Fruit fly (Drosophila melanogaster) whole organism, pupa: Measurements from ENCODE around the gene CG15480.

ENCODE experiments used
- CG10348 ChIP-seq: fragments of 200-800 bp; sonication (Bioruptor generic); IDR thresholded peaks from 2 replicates; pipeline ENCODE4 v1.3.6; 2022; ENCODE audit warnings: missing biosample characterization, missing genetic modification characterization
- CG12605 ChIP-seq: fragments of 200-800 bp; sonication (Bioruptor generic); IDR thresholded peaks from 2 replicates; pipeline ENCODE4 v1.3.6; 2022; ENCODE audit warnings: missing biosample characterization, missing genetic modification characterization
- CG13204 ChIP-seq: fragments of 200-800 bp; sonication (Bioruptor generic); optimal IDR thresholded peaks from 2 replicates; lab custom pipeline; 2018; ENCODE audit warnings: missing biosample characterization, mild to moderate bottlenecking, missing genetic modification characterization, moderate library complexity
- CG14655 ChIP-seq: fragments of 200-800 bp; sonication (Bioruptor generic); optimal IDR thresholded peaks from 3 replicates; lab custom pipeline; 2017; ENCODE audit warnings: mild to moderate bottlenecking, missing biosample characterization, missing genetic modification reagents, missing genetic modification characterization
- CG15710 ChIP-seq: fragments of 200-800 bp; sonication (Bioruptor generic); optimal IDR thresholded peaks from 2 replicates; lab custom pipeline; 2018; ENCODE audit warnings: missing biosample characterization, mild to moderate bottlenecking, missing genetic modification characterization, moderate library complexity
- CG17806 ChIP-seq: fragments of 200-800 bp; sonication (Bioruptor generic); optimal IDR thresholded peaks from 2 replicates; lab custom pipeline; 2018; ENCODE audit warnings: missing biosample characterization, mild to moderate bottlenecking, missing genetic modification characterization, moderate library complexity
- CG32121 ChIP-seq: fragments of 200-800 bp; sonication (Bioruptor generic); IDR thresholded peaks from 2 replicates; pipeline ENCODE4 v1.3.6; 2022; ENCODE audit warnings: missing biosample characterization, missing genetic modification characterization
- CG34367 ChIP-seq: fragments of 200-800 bp; sonication (Bioruptor generic); optimal IDR thresholded peaks from 2 replicates; lab custom pipeline; 2018; ENCODE audit warnings: missing biosample characterization, mild to moderate bottlenecking, missing genetic modification characterization
- CG4496 ChIP-seq: fragments of 200-800 bp; sonication (Bioruptor generic); IDR thresholded peaks from 3 replicates; pipeline ENCODE4 v1.3.6; 2022; ENCODE audit warnings: missing biosample characterization, missing genetic modification characterization
- CG8159 ChIP-seq: fragments of 200-800 bp; sonication (Bioruptor generic); optimal IDR thresholded peaks from 3 replicates; lab custom pipeline; 2018; ENCODE audit warnings: missing biosample characterization, mild to moderate bottlenecking, missing genetic modification characterization, moderate library complexity
- CG8301 ChIP-seq: fragments of 200-800 bp; sonication (Bioruptor generic); optimal IDR thresholded peaks from 2 replicates; lab custom pipeline; 2018; ENCODE audit warnings: missing biosample characterization, mild to moderate bottlenecking, missing genetic modification characterization
- CG9948 ChIP-seq: fragments of 200-800 bp; sonication (Bioruptor generic); optimal IDR thresholded peaks from 2 replicates; lab custom pipeline; 2018; ENCODE audit warnings: missing biosample characterization, mild to moderate bottlenecking, missing genetic modification characterization, moderate library complexity
- D1 ChIP-seq: fragments of 200-800 bp; sonication (Bioruptor generic); optimal IDR thresholded peaks from 2 replicates; lab custom pipeline; 2018; ENCODE audit warnings: missing biosample characterization, mild to moderate bottlenecking, missing genetic modification characterization, moderate library complexity
- EcR ChIP-seq: fragments of 200-800 bp; sonication (Bioruptor generic); optimal IDR thresholded peaks from 3 replicates; lab custom pipeline; 2019; ENCODE audit warnings: missing biosample characterization, missing genetic modification characterization, mild to moderate bottlenecking, moderate library complexity, missing genetic modification reagents
- Ets98B ChIP-seq: fragments of 200-800 bp; sonication (Bioruptor generic); IDR thresholded peaks from 2 replicates; pipeline ENCODE4 v1.3.6; 2022; ENCODE audit warnings: missing biosample characterization, missing genetic modification characterization
- Pif1A ChIP-seq: fragments of 200-800 bp; sonication (Bioruptor generic); optimal IDR thresholded peaks from 3 replicates; lab custom pipeline; 2016; ENCODE audit warnings: missing biosample characterization, missing genetic modification characterization
- Pif1B ChIP-seq: fragments of 200-800 bp; sonication (Bioruptor generic); optimal IDR thresholded peaks from 3 replicates; lab custom pipeline; 2016; ENCODE audit warnings: missing biosample characterization, missing genetic modification characterization
- Snoo ChIP-seq: fragments of 200-800 bp; sonication (Bioruptor generic); optimal IDR thresholded peaks from 3 replicates; lab custom pipeline; 2017; ENCODE audit warnings: missing biosample characterization, mild to moderate bottlenecking, missing genetic modification characterization, inconsistent platforms
- fd96Ca ChIP-seq: fragments of 200-800 bp; sonication (Bioruptor generic); IDR thresholded peaks from 3 replicates; pipeline ENCODE4 v1.3.6; 2022; ENCODE audit warnings: missing biosample characterization, missing genetic modification characterization
- gl ChIP-seq: fragments of 200-800 bp; sonication (Bioruptor generic); optimal IDR thresholded peaks from 2 replicates; lab custom pipeline; 2018; ENCODE audit warnings: missing biosample characterization, mild to moderate bottlenecking, missing genetic modification characterization
- rn ChIP-seq: fragments of 200-800 bp; sonication (Bioruptor generic); IDR thresholded peaks from 2 replicates; pipeline ENCODE4 v1.3.6; 2022; ENCODE audit warnings: missing biosample characterization, missing genetic modification characterization

CG15480 gene

DNA sequence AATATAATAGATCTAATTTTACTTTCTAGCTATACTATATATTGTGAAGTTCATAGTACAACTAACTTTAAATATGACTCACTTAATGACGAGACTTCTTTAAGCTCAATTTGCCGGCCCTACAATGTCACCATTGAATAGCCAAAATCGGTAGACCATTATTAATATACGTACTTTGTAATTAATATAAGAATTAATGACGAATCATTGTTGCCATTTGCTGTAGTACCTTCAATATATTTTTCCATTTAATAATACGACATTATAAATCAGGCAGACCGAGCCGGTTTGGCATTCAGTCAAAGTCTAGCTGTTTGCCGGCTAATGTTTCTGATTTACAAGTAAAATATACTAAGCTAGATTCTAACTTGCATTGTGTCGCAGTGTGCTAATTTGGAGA is 14.6 kb upstream of the CG15480 start, which contains the start of gene Jhbp13:
Gene Jhbp13, plus strand, starts transcription at position 301 of the 400 bp plus-strand sequence.
- TF ChIP-seq CG13204 (GFP tag; lab: Kevin White, UChicago) = no peak

DNA sequence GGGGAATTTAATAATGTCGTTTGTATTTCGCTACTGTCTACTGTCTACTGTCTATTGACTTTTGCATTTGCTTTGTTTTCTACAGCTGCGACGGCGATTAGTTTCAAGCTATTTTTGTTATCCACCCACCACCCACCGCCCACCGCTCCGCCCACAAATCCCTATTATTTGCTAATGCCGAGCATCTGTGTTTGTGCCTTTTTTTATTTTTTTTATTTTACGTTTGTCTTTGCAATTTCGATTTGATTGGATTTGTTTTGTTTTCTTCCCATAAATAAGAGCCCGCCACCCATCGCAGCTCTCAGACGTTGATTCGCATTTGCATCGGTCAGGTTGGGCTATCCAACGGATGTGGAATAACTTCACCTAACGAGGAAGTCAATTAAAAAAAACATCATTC is 11.1 kb upstream of the CG15480 start, which contains the start of gene Jhbp14:
Gene Jhbp14, plus strand, starts transcription at position 301 of the 400 bp plus-strand sequence.
- TF ChIP-seq Pif1B (GFP tag; lab: Kevin White, UChicago) (no peak), CG4496 (GFP tag; lab: Robert Waterston, UW) (no peak), CG8301 (no peak), Pif1A (GFP tag; lab: Kevin White, UChicago) (no peak), fd96Ca (no peak), gl (no peak), CG10348 (GFP tag; lab: Robert Waterston, UW) (no peak), CG32121 (GFP tag; lab: Robert Waterston, UW) (no peak), D1 (tag; lab: Kevin White, UChicago) (no peak), EcR (no peak), Ets98B (GFP tag; lab: Robert Waterston, UW) (no peak), CG34367 (tag; lab: Kevin White, UChicago) (no peak), CG12605 (no peak), CG14655 (GFP tag; lab: Kevin White, UChicago) (no peak), CG17806 (no peak), Snoo (no peak), CG15710 (tag; lab: Kevin White, UChicago) (no peak), CG13204 (GFP tag; lab: Kevin White, UChicago) (no peak)

DNA sequence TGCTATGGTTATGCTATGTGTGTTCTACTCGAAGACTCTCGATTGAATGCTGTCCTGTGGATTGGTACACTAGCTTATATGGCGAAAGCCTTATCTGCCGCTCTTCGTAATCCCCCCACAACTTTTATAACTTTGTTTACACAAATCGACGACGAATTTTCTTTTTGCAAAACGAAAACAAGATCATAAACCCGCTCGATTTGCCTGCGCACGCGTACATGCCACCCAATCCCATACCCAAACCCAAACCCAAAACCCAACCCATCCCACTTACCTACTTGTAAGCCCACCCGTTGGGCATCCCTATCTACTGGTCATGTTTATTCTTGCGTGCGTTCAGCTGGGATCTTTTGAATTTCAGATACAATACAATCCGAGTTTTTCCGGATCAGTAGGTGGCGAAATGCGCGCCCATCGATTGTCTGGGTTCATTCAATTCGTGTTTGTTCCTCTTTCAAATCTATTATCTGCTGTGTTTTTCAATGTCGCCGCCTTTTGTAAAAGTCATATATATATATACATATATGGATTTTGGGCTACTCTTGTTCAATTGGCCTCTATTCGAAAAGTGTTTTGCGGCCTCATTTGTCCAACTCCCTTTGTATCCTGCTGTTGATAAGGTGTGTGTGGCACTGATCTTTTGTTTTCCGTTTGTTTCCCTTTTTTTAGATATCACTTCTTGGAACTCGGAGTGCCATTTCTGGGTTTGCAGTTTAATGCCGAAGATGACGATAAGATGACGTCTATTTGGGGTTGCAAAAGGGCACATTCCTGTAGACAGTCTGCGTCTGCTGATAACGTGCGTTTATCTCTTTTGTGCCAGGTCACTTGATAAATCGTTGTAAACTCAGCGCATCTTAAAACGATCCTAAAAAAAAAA is 9.8 kb upstream of the CG15480 start, which contains the start of gene Mabi:
Gene Mabi, minus strand, starts transcription at position 51 of the 880 bp plus-strand sequence.
- TF ChIP-seq fd96Ca (no peak), CG17806 (no peak), CG32121 (GFP tag; lab: Robert Waterston, UW) (no peak), rn (GFP tag; lab: Robert Waterston, UW) (no peak), CG12605 (no peak), CG14655 (GFP tag; lab: Kevin White, UChicago) (no peak), gl (no peak), CG34367 (tag; lab: Kevin White, UChicago) (no peak)

DNA sequence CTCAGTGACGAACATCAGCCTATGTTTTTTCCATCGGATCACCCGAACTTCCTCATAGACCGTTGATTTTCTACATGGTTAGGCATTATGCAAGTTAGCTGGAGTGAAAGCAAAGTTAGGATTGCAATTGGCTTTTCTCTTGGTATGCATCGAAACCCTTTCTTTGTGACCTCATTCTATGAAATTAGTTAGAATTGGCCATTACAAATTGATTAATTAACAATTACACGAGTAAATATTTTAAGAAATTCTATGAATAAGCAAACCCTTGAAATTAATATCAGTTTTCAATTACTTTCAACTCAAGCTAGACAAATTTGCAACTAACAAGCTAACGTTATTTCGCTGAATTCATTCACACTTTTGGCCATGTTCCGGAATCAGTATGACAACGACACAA is 6.7 kb upstream of the CG15480 start, which contains the start of gene Prosalpha6T:
Gene Prosalpha6T, plus strand, starts transcription at position 301 of the 400 bp plus-strand sequence.
- TF ChIP-seq CG17806 (no peak), D1 (tag; lab: Kevin White, UChicago) (no peak), CG12605 (no peak), CG8159 (tag; lab: Kevin White, UChicago) (no peak), CG8301 (no peak), CG14655 (GFP tag; lab: Kevin White, UChicago) (no peak), Ets98B (GFP tag; lab: Robert Waterston, UW) (no peak), CG9948 (tag; lab: Kevin White, UChicago) (no peak), Pif1B (GFP tag; lab: Kevin White, UChicago) (no peak), CG15710 (tag; lab: Kevin White, UChicago) (no peak), CG34367 (tag; lab: Kevin White, UChicago) (no peak)

DNA sequence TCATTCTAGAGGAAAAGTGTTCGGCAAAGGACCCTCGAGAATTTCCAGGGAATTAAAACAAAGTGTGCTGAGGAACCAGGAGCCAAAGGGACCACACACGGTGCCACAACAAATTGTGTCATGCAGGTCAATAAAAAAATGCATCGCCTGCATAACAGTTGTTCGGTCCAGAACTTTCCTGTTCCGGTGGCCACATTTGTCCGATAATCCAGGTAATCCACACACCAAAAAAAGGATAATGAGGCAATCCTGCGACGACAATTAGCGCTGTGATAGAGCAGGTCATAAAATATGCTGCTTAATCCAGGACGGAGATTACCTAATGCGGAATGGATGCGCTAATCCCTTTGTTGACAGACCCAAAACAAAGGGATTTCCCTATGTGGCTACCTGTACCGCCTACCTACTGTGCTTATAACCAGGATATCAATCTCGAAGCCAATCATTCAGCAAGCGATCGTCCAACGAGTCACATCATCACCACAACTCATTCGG is 4.4 kb upstream of the CG15480 start, which contains the start of gene CG16815:
Gene CG16815, plus strand, starts transcription at position 445 of the 495 bp plus-strand sequence.
- TF ChIP-seq CG12605 = no peak
- TF ChIP-seq Pif1A (GFP tag; lab: Kevin White, UChicago) = no peak
- TF ChIP-seq Ets98B (GFP tag; lab: Robert Waterston, UW) = no peak
- no peak for TF ChIP-seq CG8159 (tag; lab: Kevin White, UChicago)
- TF ChIP-seq D1 (tag; lab: Kevin White, UChicago) = no peak
- TF ChIP-seq CG4496 (GFP tag; lab: Robert Waterston, UW) = no peak
- TF ChIP-seq CG17806 = no peak
- TF ChIP-seq gl = no peak
- no peak for TF ChIP-seq Snoo
- TF ChIP-seq CG32121 (GFP tag; lab: Robert Waterston, UW) = no peak
- TF ChIP-seq CG10348 (GFP tag; lab: Robert Waterston, UW) = no peak
- no peak for TF ChIP-seq CG13204 (GFP tag; lab: Kevin White, UChicago)
- no peak for TF ChIP-seq CG8301
- TF ChIP-seq Pif1B (GFP tag; lab: Kevin White, UChicago) = no peak
- no peak for TF ChIP-seq EcR
- no peak for TF ChIP-seq CG9948 (tag; lab: Kevin White, UChicago)
- no peak for TF ChIP-seq rn (GFP tag; lab: Robert Waterston, UW)

DNA sequence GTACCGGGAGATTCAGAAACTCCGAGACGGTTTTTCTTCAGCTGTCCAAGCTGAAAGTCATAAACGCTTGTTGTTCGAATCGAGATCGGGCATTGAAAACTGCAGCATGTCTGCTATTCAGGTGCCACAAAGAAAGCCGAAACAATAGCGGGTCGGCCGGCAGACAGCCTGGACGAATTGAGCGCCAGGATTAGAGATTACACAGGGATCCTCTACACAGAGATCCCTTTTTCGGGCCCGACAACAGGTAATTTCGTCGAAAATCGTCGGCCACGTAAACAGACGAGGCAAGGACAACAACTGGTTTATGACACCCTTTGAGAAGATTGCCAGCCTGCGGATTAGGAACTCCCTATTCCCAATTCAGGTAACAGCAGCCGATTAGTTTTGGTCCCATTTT is 2.2 kb upstream of the CG15480 start, which contains the start of gene CG16813:
Gene CG16813, plus strand, starts transcription at position 288 of the 400 bp plus-strand sequence.
- TF ChIP-seq Pif1A (GFP tag; lab: Kevin White, UChicago) = no peak
- no peak for TF ChIP-seq CG13204 (GFP tag; lab: Kevin White, UChicago)
- TF ChIP-seq Snoo = no peak
- no peak for TF ChIP-seq CG8159 (tag; lab: Kevin White, UChicago)
- TF ChIP-seq gl = no peak
- TF ChIP-seq CG14655 (GFP tag; lab: Kevin White, UChicago) = no peak
- no peak for TF ChIP-seq CG12605
- no peak for TF ChIP-seq CG34367 (tag; lab: Kevin White, UChicago)
- TF ChIP-seq CG32121 (GFP tag; lab: Robert Waterston, UW) = no peak
- no peak for TF ChIP-seq D1 (tag; lab: Kevin White, UChicago)
- no peak for TF ChIP-seq EcR
- no peak for TF ChIP-seq CG10348 (GFP tag; lab: Robert Waterston, UW)
- TF ChIP-seq CG9948 (tag; lab: Kevin White, UChicago) = no peak
- TF ChIP-seq CG8301 = no peak
- no peak for TF ChIP-seq fd96Ca
- no peak for TF ChIP-seq CG17806
- TF ChIP-seq CG15710 (tag; lab: Kevin White, UChicago) = no peak
- TF ChIP-seq CG4496 (GFP tag; lab: Robert Waterston, UW) = no peak
- TF ChIP-seq Ets98B (GFP tag; lab: Robert Waterston, UW) = no peak
- TF ChIP-seq Pif1B (GFP tag; lab: Kevin White, UChicago) = no peak
